Fruit fly (Drosophila melanogaster) S2 (cell line): ENCODE measurements around the gene CG3546.

Source experiments
- CG8478 ChIP-seq: fragments of >200 bp; optimal IDR thresholded peaks from 2 replicates; lab custom pipeline; 2018
- CTCF ChIP-seq, 2 experiments: fragments of >200 bp; optimal IDR thresholded peaks; 2 replicates each; lab custom pipeline; 2018

Gene CG3546

dm6 chrX:4557772-4558171, at the start of gene CG3546:
CG3546 (plus strand) TSS chrX:4558072.
- TF ChIP-seq CG8478 (no peak), CTCF (optimal IDR thresholded peaks at IDR 0.05; lab: Kevin White, UChicago) (no peak)

- peak in 1 of 2 experiments; percentile 27 for TF ChIP-seq CTCF (optimal IDR thresholded peaks at IDR 0.05; lab: Kevin White, UChicago)
- no peak for TF ChIP-seq CG8478
Measured at dm6 chrX:4508072-4508644, 49.7 kb upstream of the CG3546 start.

dm6 chrX:4511575-4511974, 46.3 kb upstream of the CG3546 start:
- no peak for TF ChIP-seq CG8478
- TF ChIP-seq CTCF (optimal IDR thresholded peaks at IDR 0.05; lab: Kevin White, UChicago), result peak; percentile 51 to 52

- TF ChIP-seq CTCF (optimal IDR thresholded peaks at IDR 0.05; lab: Kevin White, UChicago) (no peak), CG8478 (no peak)
Measured at dm6 chrX:4520879-4521278, 37.0 kb upstream of the CG3546 start.

dm6 chrX:4526754-4527153, 31.1 kb upstream of the CG3546 start:
- TF ChIP-seq CG8478 (no peak), CTCF (optimal IDR thresholded peaks at IDR 0.05; lab: Kevin White, UChicago) (no peak)

dm6 chrX:4529909-4530308, 28.0 kb upstream of the CG3546 start, which contains the start of gene CG3556:
CG3556 (plus strand) TSS chrX:4530231.
- TF ChIP-seq CTCF (optimal IDR thresholded peaks at IDR 0.05; lab: Kevin White, UChicago) (peak; percentile 97), CG8478 (no peak)

- TF ChIP-seq CTCF (optimal IDR thresholded peaks at IDR 0.05; lab: Kevin White, UChicago), result no peak
- no peak for TF ChIP-seq CG8478
Measured at dm6 chrX:4534002-4534401, 23.9 kb upstream of the CG3546 start.

- TF ChIP-seq CTCF (optimal IDR thresholded peaks at IDR 0.05; lab: Kevin White, UChicago) (no peak), CG8478 (no peak)
Measured at dm6 chrX:4540430-4540932, 17.4 kb upstream of the CG3546 start, which contains the start of the genes rb and CHOp24. rb (minus strand) TSS chrX:4540626. CHOp24 (plus strand) TSS chrX:4540908.

dm6 chrX:4542353-4542752, 15.5 kb upstream of the CG3546 start, which contains the start of gene CG3568:
CG3568 (plus strand) TSS chrX:4542630.
- TF ChIP-seq CTCF (optimal IDR thresholded peaks at IDR 0.05; lab: Kevin White, UChicago) (no peak), CG8478 (no peak)

- TF ChIP-seq CTCF (optimal IDR thresholded peaks at IDR 0.05; lab: Kevin White, UChicago) (no peak), CG8478 (no peak)
Measured at dm6 chrX:4548611-4549120, 9.2 kb upstream of the CG3546 start, which contains the start of the genes Usf and CG15912. Usf (minus strand) TSS chrX:4548794. CG15912 (plus strand) TSS chrX:4549070.

- TF ChIP-seq CTCF (optimal IDR thresholded peaks at IDR 0.05; lab: Kevin White, UChicago) (peak in 1 of 2 experiments; percentile 15), CG8478 (no peak)
Measured at dm6 chrX:4551717-4552116, 6.2 kb upstream of the CG3546 start, which contains the start of the genes CG11436 and CG3527. CG11436 (minus strand) TSS chrX:4551878. CG3527 (plus strand) TSS chrX:4551973.

dm6 chrX:4553999-4554398, 3.9 kb upstream of the CG3546 start, which contains the start of gene CG11444:
CG11444 (minus strand) TSS chrX:4554398.
- TF ChIP-seq CG8478 (no peak), CTCF (optimal IDR thresholded peaks at IDR 0.05; lab: Kevin White, UChicago) (peak; percentile 95 to 97)

- no peak for TF ChIP-seq CTCF (optimal IDR thresholded peaks at IDR 0.05; lab: Kevin White, UChicago)
- no peak for TF ChIP-seq CG8478
Measured at dm6 chrX:4554718-4555117, 3.2 kb upstream of the CG3546 start.

dm6 chrX:4555833-4556232, 2.0 kb upstream of the CG3546 start:
- no peak for TF ChIP-seq CG8478
- TF ChIP-seq CTCF (optimal IDR thresholded peaks at IDR 0.05; lab: Kevin White, UChicago), result no peak

dm6 chrX:4560182-4560845, 2.4 kb downstream of the CG3546 start:
- peak; percentile 79 for TF ChIP-seq CTCF (optimal IDR thresholded peaks at IDR 0.05; lab: Kevin White, UChicago)
- TF ChIP-seq CG8478, result no peak

- TF ChIP-seq CG8478 (no peak), CTCF (optimal IDR thresholded peaks at IDR 0.05; lab: Kevin White, UChicago) (no peak)
Measured at dm6 chrX:4563980-4564379, 6.1 kb downstream of the CG3546 start.
